Fruit fly (Drosophila melanogaster) whole organism, wandering third instar larva: Measurements from ENCODE around the gene CG45060.
A peak's percentile ranks its signal among the peaks of the same experiment; 100 is the strongest.

ENCODE experiments used
- Abd-B ChIP-seq: fragments of >200 bp; optimal IDR thresholded peaks from 2 replicates; lab custom pipeline; 2017; ENCODE audit warnings: missing biosample characterization, missing genetic modification characterization
- CG32264 ChIP-seq: fragments of 200-800 bp; sonication (Bioruptor generic); optimal IDR thresholded peaks from 2 replicates; lab custom pipeline; 2016; ENCODE audit warnings: missing biosample characterization, missing genetic modification characterization
- CG9705 ChIP-seq: fragments of 200-800 bp; sonication (Bioruptor generic); optimal IDR thresholded peaks from 2 replicates; lab custom pipeline; 2018; ENCODE audit warnings: missing biosample characterization, mild to moderate bottlenecking, missing genetic modification characterization
- CrebA ChIP-seq: fragments of 200-800 bp; sonication (Bioruptor generic); optimal IDR thresholded peaks from 2 replicates; lab custom pipeline; 2016; ENCODE audit warnings: missing biosample characterization, mild to moderate bottlenecking, missing genetic modification characterization, borderline replicate concordance
- Dfd ChIP-seq: fragments of >200 bp; optimal IDR thresholded peaks from 2 replicates; lab custom pipeline; 2017; ENCODE audit warnings: missing biosample characterization, missing genetic modification characterization
- Dif ChIP-seq: fragments of 200-275, 200-300 bp; sonication (Bioruptor generic); optimal IDR thresholded peaks from 2 replicates; lab custom pipeline; 2018; ENCODE audit warnings: missing biosample characterization, missing genetic modification characterization; ENCODE audit not compliant: partially characterized antibody
- GATAd ChIP-seq: sonication (Bioruptor generic); optimal IDR thresholded peaks from 2 replicates; lab custom pipeline; 2016; ENCODE audit warnings: missing biosample characterization, missing genetic modification characterization
- HLH106 ChIP-seq: fragments of 200-800 bp; optimal IDR thresholded peaks from 3 replicates; lab custom pipeline; 2019; ENCODE audit warnings: missing biosample characterization, mild to moderate bottlenecking, missing genetic modification characterization, moderate library complexity
- Hnf4 ChIP-seq: fragments of 200-800 bp; sonication (Bioruptor generic); optimal IDR thresholded peaks from 2 replicates; lab custom pipeline; 2016; ENCODE audit warnings: missing biosample characterization, mild to moderate bottlenecking, missing genetic modification characterization
- Hr78 ChIP-seq: fragments of >200 bp; optimal IDR thresholded peaks from 2 replicates; lab custom pipeline; 2017; ENCODE audit warnings: missing biosample characterization, missing genetic modification characterization
- Hr83 ChIP-seq: fragments of 200-300 bp; sonication (Bioruptor generic); optimal IDR thresholded peaks from 2 replicates; lab custom pipeline; 2016; ENCODE audit warnings: missing biosample characterization, mild to moderate bottlenecking, missing genetic modification characterization, moderate library complexity; ENCODE audit not compliant: poor library complexity, severe bottlenecking
- Jra ChIP-seq: sonication (Bioruptor generic); optimal IDR thresholded peaks from 2 replicates; lab custom pipeline; 2016; ENCODE audit warnings: missing biosample characterization, missing genetic modification characterization
- Mio ChIP-seq: sonication (Bioruptor generic); optimal IDR thresholded peaks from 2 replicates; lab custom pipeline; 2016; ENCODE audit warnings: missing biosample characterization, missing genetic modification characterization
- Myc ChIP-seq: fragments of >200 bp; optimal IDR thresholded peaks from 2 replicates; lab custom pipeline; 2017
- N ChIP-seq: fragments of >200 bp; optimal IDR thresholded peaks from 2 replicates; lab custom pipeline; 2018; ENCODE audit warnings: missing biosample characterization, missing external identifiers, missing genetic modification characterization
- OdsH ChIP-seq: fragments of 200-800 bp; sonication (Bioruptor generic); optimal IDR thresholded peaks from 2 replicates; lab custom pipeline; 2016; ENCODE audit warnings: missing biosample characterization, mild to moderate bottlenecking, missing genetic modification characterization
- Rel ChIP-seq, 2 experiments: fragments of 200-800 bp; sonication (Bioruptor generic) in 1 of 2; optimal IDR thresholded peaks; 2 replicates in 1 of 2; 3 replicates in 1 of 2; lab custom pipeline; 2016 to 2019; ENCODE audit warnings: mild to moderate bottlenecking in 2 of 2, missing biosample characterization in 2 of 2, missing genetic modification characterization in 2 of 2, moderate library complexity in 1 of 2
- Sp1 ChIP-seq: fragments of 200-800 bp; sonication (Bioruptor generic); optimal IDR thresholded peaks from 3 replicates; lab custom pipeline; 2019; ENCODE audit warnings: missing biosample characterization, mild to moderate bottlenecking, missing genetic modification characterization, moderate library complexity
- Vsx2 ChIP-seq: fragments of 200-300, 225-300 bp; sonication (Bioruptor generic); optimal IDR thresholded peaks from 2 replicates; lab custom pipeline; 2018; ENCODE audit warnings: missing biosample characterization, missing genetic modification characterization; ENCODE audit not compliant: partially characterized antibody
- dmrt93B ChIP-seq: fragments of 200-800 bp; sonication (Bioruptor generic); optimal IDR thresholded peaks from 2 replicates; lab custom pipeline; 2018; ENCODE audit warnings: missing biosample characterization, mild to moderate bottlenecking, missing genetic modification characterization
- dsf ChIP-seq: sonication (Bioruptor generic); optimal IDR thresholded peaks from 2 replicates; lab custom pipeline; 2016; ENCODE audit warnings: missing biosample characterization, missing genetic modification characterization, borderline replicate concordance
- ey ChIP-seq: fragments of 200-800 bp; sonication (Bioruptor generic); optimal IDR thresholded peaks from 2 replicates; lab custom pipeline; 2016; ENCODE audit warnings: missing biosample characterization, missing genetic modification characterization
- foxo ChIP-seq, 2 experiments: fragments of 200-800 bp; sonication (Bioruptor generic); optimal IDR thresholded peaks; 2 replicates in 1 of 2; 3 replicates in 1 of 2; lab custom pipeline; 2016 to 2017; ENCODE audit warnings: missing biosample characterization in 2 of 2, missing genetic modification characterization in 2 of 2
- jim ChIP-seq: fragments of 175-275, 200-325 bp; sonication (Bioruptor generic); optimal IDR thresholded peaks from 2 replicates; lab custom pipeline; 2016; ENCODE audit warnings: missing biosample characterization, mild to moderate bottlenecking, missing genetic modification characterization
- lola ChIP-seq: fragments of >200 bp; optimal IDR thresholded peaks from 2 replicates; lab custom pipeline; 2017; ENCODE audit warnings: missing biosample characterization, missing genetic modification characterization
- pan ChIP-seq: fragments of >200 bp; optimal IDR thresholded peaks from 2 replicates; lab custom pipeline; 2017
- psq ChIP-seq: fragments of 200-800 bp; sonication (Bioruptor generic); optimal IDR thresholded peaks from 3 replicates; lab custom pipeline; 2017; ENCODE audit warnings: missing biosample characterization, mild to moderate bottlenecking, missing genetic modification characterization, moderate library complexity
- rgr ChIP-seq: fragments of 200-800 bp; sonication (Bioruptor generic); optimal IDR thresholded peaks from 3 replicates; lab custom pipeline; 2016; ENCODE audit warnings: missing biosample characterization, mild to moderate bottlenecking, missing genetic modification characterization
- sage ChIP-seq: fragments of 200-800 bp; sonication (Bioruptor generic); optimal IDR thresholded peaks from 2 replicates; lab custom pipeline; 2016; ENCODE audit warnings: missing biosample characterization, mild to moderate bottlenecking, missing genetic modification characterization
- sv ChIP-seq: fragments of 200-800 bp; sonication (Bioruptor generic); optimal IDR thresholded peaks from 3 replicates; lab custom pipeline; 2016; ENCODE audit warnings: missing biosample characterization, missing genetic modification characterization
- tai ChIP-seq: sonication (Bioruptor generic); optimal IDR thresholded peaks from 2 replicates; lab custom pipeline; 2016; ENCODE audit warnings: missing biosample characterization, missing genetic modification characterization
- usp ChIP-seq: fragments of >200 bp; optimal IDR thresholded peaks from 2 replicates; lab custom pipeline; 2017; ENCODE audit warnings: missing biosample characterization, missing genetic modification characterization

Gene CG45060

DNA sequence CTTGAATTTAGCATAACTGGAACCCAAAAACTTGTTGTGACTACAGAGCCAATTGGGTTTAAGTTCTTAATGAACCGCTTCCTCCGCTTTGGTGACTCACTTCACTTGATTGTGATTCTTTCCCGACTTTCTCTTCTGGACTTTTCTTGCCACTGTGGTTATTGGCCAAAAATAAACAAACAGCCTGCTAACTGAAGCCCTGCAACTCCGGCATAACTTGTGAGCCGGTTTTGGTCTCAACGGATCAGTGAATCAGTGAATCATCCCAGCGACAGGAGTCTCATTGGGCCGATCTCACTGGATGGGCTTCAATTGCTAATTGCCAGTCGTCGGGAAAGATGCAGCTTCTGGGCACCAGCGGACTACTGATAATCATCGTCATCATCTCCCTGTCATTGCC lies 14.5 kb upstream of the CG45060 start:
- TF ChIP-seq Abd-B = no peak
- no peak for TF ChIP-seq Rel (GFP tag; optimal IDR thresholded peaks at IDR 0.05; lab: Kevin White, UChicago)
- no peak for TF ChIP-seq Rel (tag; optimal IDR thresholded peaks at IDR 0.05; lab: Kevin White, UChicago)

DNA sequence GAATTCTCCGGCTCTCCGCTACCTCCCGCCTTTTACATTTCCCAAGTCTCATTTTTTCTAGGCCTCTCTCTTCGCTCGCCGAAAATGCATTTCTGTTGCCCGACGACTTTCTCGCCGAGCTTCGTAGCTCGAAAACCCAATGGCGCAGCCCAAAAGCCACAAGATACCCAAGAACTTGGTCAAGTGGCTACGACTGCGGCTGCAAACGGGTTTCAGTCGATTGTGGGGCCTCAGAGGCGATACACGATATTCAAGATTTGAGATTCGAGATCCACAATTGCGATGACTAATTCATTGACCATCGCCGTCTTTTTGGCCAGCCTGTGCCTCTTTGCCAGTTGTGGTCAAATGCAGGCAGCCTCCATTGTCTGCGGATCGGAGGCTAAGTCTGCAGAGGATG lies 13.4 kb upstream of the CG45060 start, which contains the start of gene CG9689:
TSS of gene CG9689 (plus strand) at position 208 of the 400 bp plus-strand sequence.
- no peak for TF ChIP-seq GATAd
- TF ChIP-seq Dif (GFP tag; lab: Kevin White, UChicago) = no peak
- no peak for TF ChIP-seq sage (GFP tag; lab: Kevin White, UChicago)
- no peak for TF ChIP-seq N (GFP tag; lab: Kevin White, UChicago)
- peak; percentile 55 for TF ChIP-seq Vsx2 (GFP tag; lab: Kevin White, UChicago)
- TF ChIP-seq Rel (GFP tag; optimal IDR thresholded peaks at IDR 0.05; lab: Kevin White, UChicago) = no peak
- no peak for TF ChIP-seq Rel (tag; optimal IDR thresholded peaks at IDR 0.05; lab: Kevin White, UChicago)

DNA sequence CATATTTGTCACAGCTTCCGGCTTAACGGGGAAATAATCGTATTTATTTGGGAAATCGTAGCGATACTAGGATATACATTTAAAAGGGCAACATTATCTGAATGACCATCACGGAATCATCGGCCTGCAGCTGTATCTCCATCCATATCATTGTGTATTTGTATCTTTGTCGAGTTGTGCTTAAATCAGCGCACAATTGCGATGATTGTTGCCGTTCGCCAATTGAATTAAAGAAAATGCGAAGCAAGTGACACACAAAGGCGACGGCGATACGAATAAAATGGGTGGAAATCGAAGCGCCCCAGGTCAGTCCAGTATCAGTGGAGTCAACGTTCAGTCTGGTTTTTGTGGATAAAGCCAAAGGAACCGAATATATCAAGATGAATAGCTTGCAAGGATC lies 11.2 kb upstream of the CG45060 start, which contains the start of gene CG9686:
TSS of gene CG9686 (plus strand) at position 301 of the 400 bp plus-strand sequence.
- TF ChIP-seq ey (GFP tag; lab: Kevin White, UChicago) (no peak), usp (no peak), Jra (GFP tag; lab: Kevin White, UChicago) (no peak), Myc (lab: Kevin White, UChicago) (no peak), OdsH (GFP tag; lab: Kevin White, UChicago) (no peak), Mio (GFP tag; lab: Kevin White, UChicago) (no peak), Dfd (no peak), dsf (GFP tag; lab: Kevin White, UChicago) (no peak), Hr78 (GFP tag; lab: Kevin White, UChicago) (no peak), GATAd (no peak), dmrt93B (no peak), CG9705 (no peak), CG32264 (GFP tag; lab: Kevin White, UChicago) (no peak), Abd-B (no peak), pan (lab: Kevin White, UChicago) (no peak)

DNA sequence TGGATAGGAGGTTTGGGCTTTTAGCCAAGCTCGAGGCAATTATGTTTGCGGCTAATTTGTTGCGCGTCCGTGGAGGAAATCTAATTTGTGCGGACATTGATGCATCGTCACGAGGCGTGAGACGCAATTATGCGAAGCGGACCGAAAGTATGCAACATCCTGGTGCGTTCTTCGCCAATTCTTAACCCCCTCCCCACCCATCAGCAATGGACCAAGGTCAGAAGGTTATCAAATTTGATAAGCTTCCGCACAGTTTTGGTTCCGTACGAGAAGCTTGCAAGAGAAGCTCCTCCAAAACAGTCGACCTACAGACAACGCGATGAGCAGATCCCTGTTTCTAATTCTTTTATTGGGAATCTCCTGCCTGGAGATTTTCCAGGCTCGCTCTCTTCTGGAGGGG lies 9.8 kb upstream of the CG45060 start, which contains the start of gene CG1468:
TSS of gene CG1468 (plus strand) at position 298 of the 400 bp plus-strand sequence.
- TF ChIP-seq dmrt93B (no peak), sage (GFP tag; lab: Kevin White, UChicago) (no peak), psq (GFP tag; lab: Kevin White, UChicago) (no peak), Myc (lab: Kevin White, UChicago) (peak; percentile 17), sv (GFP tag; lab: Kevin White, UChicago) (no peak)

DNA sequence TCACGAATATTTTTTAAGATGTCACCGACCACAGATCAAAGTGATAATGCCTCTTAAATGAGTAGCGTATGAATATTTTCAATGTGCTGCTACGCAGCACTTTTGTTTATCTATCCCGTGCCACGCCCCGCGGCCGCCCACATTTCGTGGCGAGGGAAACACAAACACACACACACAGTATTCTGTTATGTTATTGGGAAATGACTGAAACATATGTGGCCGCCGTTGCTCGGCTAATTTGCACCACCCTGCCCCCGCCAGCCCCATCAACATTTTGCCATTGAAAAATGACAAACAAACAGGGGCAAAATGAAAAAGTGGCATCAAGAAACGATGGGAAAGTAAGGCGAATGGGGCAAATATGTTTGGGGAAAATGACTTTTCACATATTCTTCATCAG lies 8.9 kb upstream of the CG45060 start:
- TF ChIP-seq rgr (no peak), CG32264 (GFP tag; lab: Kevin White, UChicago) (no peak), jim (GFP tag; lab: Kevin White, UChicago) (no peak), CG9705 (no peak), Hnf4 (no peak), Hr83 (GFP tag; lab: Kevin White, UChicago) (no peak), CrebA (GFP tag; lab: Kevin White, UChicago) (no peak), HLH106 (no peak), foxo (GFP tag; optimal IDR thresholded peaks at IDR 0.05; lab: Kevin White, UChicago) (no peak), lola (no peak), pan (lab: Kevin White, UChicago) (no peak), tai (GFP tag; lab: Kevin White, UChicago) (no peak), GATAd (no peak), Abd-B (no peak), Sp1 (GFP tag; lab: Kevin White, UChicago) (no peak), Vsx2 (GFP tag; lab: Kevin White, UChicago) (no peak), OdsH (GFP tag; lab: Kevin White, UChicago) (no peak), Hr78 (GFP tag; lab: Kevin White, UChicago) (no peak)
